Worm (Caenorhabditis elegans) whole organism, late embryonic: ENCODE measurements around the gene Y38F2AR.10.

ENCODE experiments used
- ahr-1 ChIP-seq: sonication (generic microtip); optimal IDR thresholded peaks from 2 replicates; lab custom pipeline; 2016; ENCODE audit warnings: missing genetic modification characterization, missing compliant biosample characterization
- fkh-6 ChIP-seq: sonication (generic microtip); optimal IDR thresholded peaks from 2 replicates; lab custom pipeline; 2016; ENCODE audit warnings: missing genetic modification characterization, missing compliant biosample characterization
- nfya-1 ChIP-seq: sonication (generic microtip); optimal IDR thresholded peaks from 2 replicates; lab custom pipeline; 2017; ENCODE audit warnings: missing genetic modification characterization, mild to moderate bottlenecking, missing compliant biosample characterization, antibody characterized with exemption, moderate library complexity
- ref-2 ChIP-seq: sonication (generic microtip); optimal IDR thresholded peaks from 2 replicates; lab custom pipeline; 2016; ENCODE audit warnings: missing genetic modification characterization, missing compliant biosample characterization
- unc-3 ChIP-seq, 2 experiments: fragments of 200-800 bp in 1 of 2; sonication (Bioruptor generic) in 1 of 2; sonication (generic microtip) in 1 of 2; conservative IDR thresholded peaks in 1 of 2; optimal IDR thresholded peaks in 1 of 2; 2 replicates each; pipeline versions ENCODE4 v1.3.6 to Lab custom; 2016 to 2022; ENCODE audit warnings: missing compliant biosample characterization in 2 of 2, missing genetic modification characterization in 2 of 2, missing genetic modification reagents in 1 of 2
- unc-86 ChIP-seq: sonication (generic microtip); optimal IDR thresholded peaks from 2 replicates; lab custom pipeline; 2016; ENCODE audit warnings: missing genetic modification characterization, missing compliant biosample characterization

- no peak for TF ChIP-seq unc-86 (tag; lab: Kevin White, UChicago)
- TF ChIP-seq ahr-1 (tag; lab: Kevin White, UChicago), result no peak
- TF ChIP-seq fkh-6, result no peak
- TF ChIP-seq nfya-1, result no peak
- no peak for TF ChIP-seq unc-3 (GFP tag; conservative IDR thresholded peaks at IDR 0.05; lab: Robert Waterston, UW)
- no peak for TF ChIP-seq unc-3 (tag; optimal IDR thresholded peaks at IDR 0.05; lab: Kevin White, UChicago)
- no peak for TF ChIP-seq ref-2 (tag; lab: Kevin White, UChicago)
These were observed 11.2 kb downstream of the Y38F2AR.10 start, which contains the start of gene sec-61.B for ce11 chrIV:2387970-2388705.
